Fruit fly (Drosophila melanogaster) whole organism: Measurements from ENCODE around the gene CG13796.

ENCODE experiments used
- CG8478 ChIP-seq: fragments of >200 bp; optimal IDR thresholded peaks from 2 replicates; lab custom pipeline; 2018; ENCODE audit warnings: inconsistent platforms
- Dll ChIP-seq: fragments of >200 bp; optimal IDR thresholded peaks from 2 replicates; lab custom pipeline; 2017
- pan ChIP-seq: fragments of >200 bp; optimal IDR thresholded peaks from 2 replicates; lab custom pipeline; 2017
- psq ChIP-seq: fragments of >200 bp; optimal IDR thresholded peaks from 2 replicates; lab custom pipeline; 2017
- usp ChIP-seq: fragments of >200 bp; optimal IDR thresholded peaks from 2 replicates; lab custom pipeline; 2017; ENCODE audit warnings: missing biosample characterization, missing genetic modification characterization, mixed read lengths

- TF ChIP-seq CG8478 (lab: Kevin White, UChicago) (no peak), usp (no peak), Dll (no peak), pan (lab: Kevin White, UChicago) (no peak), psq (lab: Kevin White, UChicago) (no peak)
These were observed 6.0 kb downstream of the CG13796 start, which contains the start of gene CG13795 for dm6 chr2L:7726268-7726997.
